Fruit fly (Drosophila melanogaster) whole organism, pupa: ENCODE data around the gene tobi.

Source experiments
- CG8159 ChIP-seq: fragments of 200-800 bp; sonication (Bioruptor generic); optimal IDR thresholded peaks from 3 replicates; lab custom pipeline; 2018; ENCODE audit warnings: missing biosample characterization, mild to moderate bottlenecking, missing genetic modification characterization, moderate library complexity
- CG9948 ChIP-seq: fragments of 200-800 bp; sonication (Bioruptor generic); optimal IDR thresholded peaks from 2 replicates; lab custom pipeline; 2018; ENCODE audit warnings: missing biosample characterization, mild to moderate bottlenecking, missing genetic modification characterization, moderate library complexity
- EcR ChIP-seq: fragments of 200-800 bp; sonication (Bioruptor generic); optimal IDR thresholded peaks from 3 replicates; lab custom pipeline; 2019; ENCODE audit warnings: missing biosample characterization, missing genetic modification characterization, mild to moderate bottlenecking, moderate library complexity, missing genetic modification reagents
- Ets98B ChIP-seq: fragments of 200-800 bp; sonication (Bioruptor generic); IDR thresholded peaks from 2 replicates; pipeline ENCODE4 v1.3.6; 2022; ENCODE audit warnings: missing biosample characterization, missing genetic modification characterization
- Pif1A ChIP-seq: fragments of 200-800 bp; sonication (Bioruptor generic); optimal IDR thresholded peaks from 3 replicates; lab custom pipeline; 2016; ENCODE audit warnings: missing biosample characterization, missing genetic modification characterization
- Pif1B ChIP-seq: fragments of 200-800 bp; sonication (Bioruptor generic); optimal IDR thresholded peaks from 3 replicates; lab custom pipeline; 2016; ENCODE audit warnings: missing biosample characterization, missing genetic modification characterization
- Snoo ChIP-seq: fragments of 200-800 bp; sonication (Bioruptor generic); optimal IDR thresholded peaks from 3 replicates; lab custom pipeline; 2017; ENCODE audit warnings: missing biosample characterization, mild to moderate bottlenecking, missing genetic modification characterization, inconsistent platforms
- gl ChIP-seq: fragments of 200-800 bp; sonication (Bioruptor generic); optimal IDR thresholded peaks from 2 replicates; lab custom pipeline; 2018; ENCODE audit warnings: missing biosample characterization, mild to moderate bottlenecking, missing genetic modification characterization

dm6 chr3R:25384206-25384605, 37.5 kb upstream of the tobi start:
- TF ChIP-seq gl (tag; lab: Kevin White, UChicago) (no peak), EcR (GFP tag; lab: Kevin White, UChicago) (no peak), CG8159 (no peak), Pif1B (GFP tag; lab: Kevin White, UChicago) (no peak), CG9948 (tag; lab: Kevin White, UChicago) (no peak), Snoo (tag; lab: Kevin White, UChicago) (no peak), Pif1A (GFP tag; lab: Kevin White, UChicago) (no peak), Ets98B (GFP tag; lab: Robert Waterston, UW) (no peak)
